Fruit fly (Drosophila melanogaster) whole organism, embryonic: ENCODE measurements around the gene CG3032.

Experiments used
- Adf1 ChIP-seq: fragments of 200-800 bp; sonication (Bioruptor generic); IDR thresholded peaks from 2 replicates; pipeline ENCODE4 v1.3.6; 2022; ENCODE audit warnings: missing biosample characterization, missing genetic modification characterization
- CG10274 ChIP-seq: fragments of 200-800 bp; sonication (Bioruptor generic); optimal IDR thresholded peaks from 3 replicates; lab custom pipeline; 2017; ENCODE audit warnings: missing biosample characterization, mild to moderate bottlenecking, missing genetic modification characterization
- CG10366 ChIP-seq: fragments of 200-800 bp; sonication (Bioruptor generic); IDR thresholded peaks from 2 replicates; pipeline ENCODE4 v1.3.6; 2022; ENCODE audit warnings: missing biosample characterization, missing genetic modification characterization
- CG11695 ChIP-seq: fragments of 200-800 bp; sonication (Bioruptor generic); IDR thresholded peaks from 3 replicates; pipeline ENCODE4 v1.3.6; 2022; ENCODE audit warnings: missing biosample characterization, missing genetic modification characterization
- CG12219 ChIP-seq: fragments of 200-800 bp; sonication (Bioruptor generic); optimal IDR thresholded peaks from 3 replicates; lab custom pipeline; 2018; ENCODE audit warnings: missing biosample characterization, mild to moderate bottlenecking, missing genetic modification characterization
- CG13775 ChIP-seq: fragments of 200-800 bp; sonication (Bioruptor generic); optimal IDR thresholded peaks from 3 replicates; lab custom pipeline; 2017; ENCODE audit warnings: missing biosample characterization, mild to moderate bottlenecking, missing genetic modification characterization
- CG15073 ChIP-seq: fragments of 200-800 bp; sonication (Bioruptor generic); optimal IDR thresholded peaks from 2 replicates; lab custom pipeline; 2016; ENCODE audit warnings: missing biosample characterization, missing genetic modification characterization
- CG1529 ChIP-seq: fragments of 200-800 bp; sonication (Bioruptor generic); optimal IDR thresholded peaks from 3 replicates; lab custom pipeline; 2018; ENCODE audit warnings: missing biosample characterization, missing genetic modification characterization
- CG15696 ChIP-seq: fragments of 200-800 bp; sonication (Bioruptor generic); optimal IDR thresholded peaks from 2 replicates; lab custom pipeline; 2019; ENCODE audit warnings: missing biosample characterization, mild to moderate bottlenecking, missing genetic modification characterization, moderate library complexity
- CG17328 ChIP-seq: fragments of 200-800 bp; sonication (Bioruptor generic); IDR thresholded peaks from 2 replicates; pipeline ENCODE4 v1.3.6; 2022; ENCODE audit warnings: missing biosample characterization, missing genetic modification characterization
- CG17361 ChIP-seq: fragments of 200-800 bp; sonication (Bioruptor generic); IDR thresholded peaks from 3 replicates; pipeline ENCODE4 v1.3.6; 2022; ENCODE audit warnings: missing biosample characterization, missing genetic modification characterization
- CG18764 ChIP-seq: fragments of 200-800 bp; sonication (Bioruptor generic); optimal IDR thresholded peaks from 3 replicates; lab custom pipeline; 2016; ENCODE audit warnings: missing biosample characterization, missing genetic modification characterization
- CG2129 ChIP-seq: fragments of 200-800 bp; sonication (Bioruptor generic); IDR thresholded peaks from 2 replicates; pipeline ENCODE4 v1.3.6; 2022; ENCODE audit warnings: missing biosample characterization, missing genetic modification characterization; ENCODE audit not compliant: partially characterized antibody
- CG2678 ChIP-seq: fragments of 200-800 bp; sonication (Bioruptor generic); optimal IDR thresholded peaks from 3 replicates; lab custom pipeline; 2019; ENCODE audit warnings: missing biosample characterization, mild to moderate bottlenecking, missing genetic modification characterization, moderate library complexity
- CG2712 ChIP-seq: fragments of 200-800 bp; optimal IDR thresholded peaks from 3 replicates; lab custom pipeline; 2019; ENCODE audit warnings: missing biosample characterization, mild to moderate bottlenecking, missing genetic modification characterization, moderate library complexity
- CG2875 ChIP-seq: fragments of 200-800 bp; sonication (Bioruptor generic); optimal IDR thresholded peaks from 2 replicates; lab custom pipeline; 2017; ENCODE audit warnings: missing biosample characterization, mild to moderate bottlenecking, missing genetic modification characterization, missing genetic modification reagents
- CG31365 ChIP-seq: fragments of 200-800 bp; sonication (Bioruptor generic); optimal IDR thresholded peaks from 2 replicates; lab custom pipeline; 2018; ENCODE audit warnings: missing biosample characterization, mild to moderate bottlenecking, missing genetic modification characterization
- CG3281 ChIP-seq: fragments of 200-800 bp; sonication (Bioruptor generic); optimal IDR thresholded peaks from 3 replicates; lab custom pipeline; 2017; ENCODE audit warnings: missing biosample characterization, mild to moderate bottlenecking, missing genetic modification characterization
- CG4328 ChIP-seq: fragments of 200-800 bp; sonication (Bioruptor generic); optimal IDR thresholded peaks from 3 replicates; lab custom pipeline; 2017; ENCODE audit warnings: missing biosample characterization, missing genetic modification reagents, missing genetic modification characterization
- CG43689 ChIP-seq: fragments of 200-800 bp; sonication (Bioruptor generic); IDR thresholded peaks from 2 replicates; pipeline ENCODE4 v1.3.6; 2022; ENCODE audit warnings: missing biosample characterization, missing genetic modification characterization
- CG4730 ChIP-seq: fragments of 200-800 bp; sonication (Bioruptor generic); IDR thresholded peaks from 2 replicates; pipeline ENCODE4 v1.3.6; 2022; ENCODE audit warnings: missing biosample characterization, missing genetic modification characterization
- CG6272 ChIP-seq: fragments of 200-800 bp; sonication (Bioruptor generic); IDR thresholded peaks from 2 replicates; pipeline ENCODE4 v1.3.6; 2022; ENCODE audit warnings: missing biosample characterization, missing genetic modification characterization
- CG6813 ChIP-seq: fragments of 200-800 bp; sonication (Bioruptor generic); optimal IDR thresholded peaks from 2 replicates; lab custom pipeline; 2017; ENCODE audit warnings: missing biosample characterization, missing genetic modification characterization, mild to moderate bottlenecking, moderate library complexity, missing genetic modification reagents
- CoRest ChIP-seq: fragments of 200-800 bp; sonication (Bioruptor generic); optimal IDR thresholded peaks from 3 replicates; lab custom pipeline; 2018; ENCODE audit warnings: missing biosample characterization, mild to moderate bottlenecking, missing genetic modification characterization, moderate library complexity
- D ChIP-seq, 2 experiments: fragments of 200-800 bp in 1 of 2; fragments of >200 bp in 1 of 2; sonication (Bioruptor generic) in 1 of 2; optimal IDR thresholded peaks; 2 replicates in 1 of 2; 3 replicates in 1 of 2; lab custom pipeline; 2017; ENCODE audit warnings: mild to moderate bottlenecking in 1 of 2, missing biosample characterization in 1 of 2, missing genetic modification characterization in 1 of 2, missing genetic modification reagents in 1 of 2
- Myb ChIP-seq: fragments of 200-800 bp; sonication (Bioruptor generic); optimal IDR thresholded peaks from 2 replicates; lab custom pipeline; 2016; ENCODE audit warnings: missing biosample characterization, missing genetic modification characterization
- NfI ChIP-seq: fragments of 200-800 bp; sonication (Bioruptor generic); optimal IDR thresholded peaks from 3 replicates; lab custom pipeline; 2018; ENCODE audit warnings: missing biosample characterization, mild to moderate bottlenecking, missing genetic modification characterization, moderate library complexity
- Oaz ChIP-seq: fragments of 200-800 bp; sonication (Bioruptor generic); IDR thresholded peaks from 2 replicates; pipeline ENCODE4 v1.3.6; 2022; ENCODE audit warnings: missing biosample characterization, missing genetic modification characterization
- Xrp1 ChIP-seq: fragments of 200-800 bp; sonication (Bioruptor generic); IDR thresholded peaks from 2 replicates; pipeline ENCODE4 v1.3.6; 2022; ENCODE audit warnings: missing biosample characterization, missing genetic modification characterization
- al ChIP-seq: fragments of 200-800 bp; sonication (Bioruptor generic); IDR thresholded peaks from 2 replicates; pipeline ENCODE4 v1.3.6; 2022; ENCODE audit warnings: missing biosample characterization, missing genetic modification characterization
- ara ChIP-seq: fragments of 200-800 bp; sonication (Bioruptor generic); IDR thresholded peaks from 2 replicates; pipeline ENCODE4 v1.3.6; 2022; ENCODE audit warnings: missing biosample characterization, missing genetic modification characterization
- disco-r ChIP-seq: fragments of 200-800 bp; sonication (Bioruptor generic); optimal IDR thresholded peaks from 2 replicates; lab custom pipeline; 2016; ENCODE audit warnings: missing biosample characterization, missing genetic modification characterization
- dmrt11E ChIP-seq: fragments of 200-800 bp; sonication (Bioruptor generic); optimal IDR thresholded peaks from 3 replicates; lab custom pipeline; 2018; ENCODE audit warnings: missing biosample characterization, mild to moderate bottlenecking, missing genetic modification characterization, moderate library complexity
- esg ChIP-seq: fragments of 200-800 bp; sonication (Bioruptor generic); conservative IDR thresholded peaks from 2 replicates; pipeline ENCODE4 v1.3.6; 2022; ENCODE audit warnings: missing biosample characterization, missing genetic modification characterization
- eyg ChIP-seq: fragments of 200-800 bp; sonication (Bioruptor generic); optimal IDR thresholded peaks from 3 replicates; lab custom pipeline; 2016; ENCODE audit warnings: missing biosample characterization, missing genetic modification characterization
- fd96Cb ChIP-seq: fragments of 200-800 bp; sonication (Bioruptor generic); optimal IDR thresholded peaks from 2 replicates; lab custom pipeline; 2018; ENCODE audit warnings: missing biosample characterization, mild to moderate bottlenecking, missing genetic modification characterization, moderate library complexity
- gro ChIP-seq: fragments of 200-800 bp; sonication (Bioruptor generic); optimal IDR thresholded peaks from 2 replicates; lab custom pipeline; 2016; ENCODE audit warnings: missing biosample characterization, missing genetic modification characterization
- hb ChIP-seq: fragments of 200-800 bp; sonication (Bioruptor generic); IDR thresholded peaks from 3 replicates; pipeline ENCODE4 v1.3.6; 2022; ENCODE audit warnings: missing biosample characterization, missing genetic modification characterization; ENCODE audit not compliant: partially characterized antibody
- klu ChIP-seq: fragments of 200-800 bp; sonication (Bioruptor generic); IDR thresholded peaks from 2 replicates; pipeline ENCODE4 v1.3.6; 2022; ENCODE audit warnings: missing biosample characterization, missing genetic modification characterization
- lilli ChIP-seq: fragments of 200-800 bp; sonication (Bioruptor generic); optimal IDR thresholded peaks from 3 replicates; lab custom pipeline; 2016; ENCODE audit warnings: missing biosample characterization, missing genetic modification characterization
- lola ChIP-seq, 3 experiments: fragments of >200 bp in 2 of 3; fragments of 200-800 bp in 1 of 3; sonication (Bioruptor generic) in 1 of 3; optimal IDR thresholded peaks; 2 replicates each; lab custom pipeline; 2017 to 2019; ENCODE audit warnings: missing biosample characterization in 3 of 3, missing genetic modification characterization in 3 of 3, mild to moderate bottlenecking in 1 of 3, moderate library complexity in 1 of 3
- pfk ChIP-seq: fragments of 200-800 bp; sonication (Bioruptor generic); optimal IDR thresholded peaks from 2 replicates; lab custom pipeline; 2018; ENCODE audit warnings: missing biosample characterization, mild to moderate bottlenecking, missing genetic modification characterization, moderate library complexity
- pnt ChIP-seq: fragments of 200-800 bp; sonication (Bioruptor generic); optimal IDR thresholded peaks from 3 replicates; lab custom pipeline; 2016; ENCODE audit warnings: missing biosample characterization, missing genetic modification characterization
- prd ChIP-seq, 3 experiments: fragments of >200 bp in 2 of 3; fragments of 200-800 bp in 1 of 3; sonication (Bioruptor generic) in 1 of 3; optimal IDR thresholded peaks in 2 of 3; IDR thresholded peaks in 1 of 3; 2 replicates in 2 of 3; 3 replicates in 1 of 3; pipeline versions ENCODE4 v1.3.6 to Lab custom; 2017 to 2022; ENCODE audit warnings: missing biosample characterization in 1 of 3, missing genetic modification characterization in 1 of 3
- run ChIP-seq: fragments of 200-800 bp; sonication (Bioruptor generic); optimal IDR thresholded peaks from 3 replicates; lab custom pipeline; 2018; ENCODE audit warnings: missing biosample characterization, mild to moderate bottlenecking, missing genetic modification characterization
- seq ChIP-seq: fragments of 200-800 bp; sonication (Bioruptor generic); IDR thresholded peaks from 2 replicates; pipeline ENCODE4 v1.3.6; 2022; ENCODE audit warnings: missing biosample characterization, missing genetic modification characterization
- sqz ChIP-seq: fragments of 200-800 bp; sonication (Bioruptor generic); optimal IDR thresholded peaks from 3 replicates; lab custom pipeline; 2018; ENCODE audit warnings: missing biosample characterization, mild to moderate bottlenecking, missing genetic modification characterization
- vfl ChIP-seq: fragments of 200-800 bp; sonication (Bioruptor generic); optimal IDR thresholded peaks from 2 replicates; lab custom pipeline; 2016; ENCODE audit warnings: missing biosample characterization, missing genetic modification characterization
- zf30C ChIP-seq: fragments of 200-800 bp; sonication (Bioruptor generic); optimal IDR thresholded peaks from 3 replicates; lab custom pipeline; 2018; ENCODE audit warnings: missing biosample characterization, mild to moderate bottlenecking, missing genetic modification characterization
- zfh2 ChIP-seq: fragments of 200-800 bp; sonication (Bioruptor generic); optimal IDR thresholded peaks from 2 replicates; lab custom pipeline; 2016; ENCODE audit warnings: missing biosample characterization, missing genetic modification characterization

CG3032 gene

DNA sequence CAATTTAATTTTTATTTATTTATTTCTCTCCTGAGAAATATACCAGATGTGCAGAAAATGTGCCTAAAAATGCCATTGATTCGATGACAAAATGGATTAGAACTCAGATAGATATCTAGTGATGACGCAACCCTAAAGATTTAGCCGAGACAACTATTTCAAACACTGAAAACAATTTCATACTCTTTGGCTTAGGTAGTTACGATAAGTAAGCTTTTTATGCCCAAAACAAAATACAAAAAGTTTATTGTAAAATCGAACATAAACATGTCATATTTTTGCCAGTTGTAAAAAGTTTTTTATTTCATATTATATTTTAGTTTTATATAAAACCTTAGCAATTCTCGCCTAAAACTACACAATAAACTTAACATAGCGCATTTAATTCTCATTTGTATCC lies 40.3 kb downstream of the CG3032 start, which contains the start of gene CG3040 (continued):
- TF ChIP-seq lola (GFP tag; optimal IDR thresholded peaks at IDR 0.05; lab: Kevin White, UChicago) (no peak), gro (peak; percentile 44), pnt (GFP tag; lab: Kevin White, UChicago) (no peak), Oaz (GFP tag; lab: Robert Waterston, UW) (no peak), zf30C (GFP tag; lab: Kevin White, UChicago) (peak; percentile 96), seq (GFP tag; lab: Robert Waterston, UW) (no peak), ara (GFP tag; lab: Robert Waterston, UW) (no peak), prd (optimal IDR thresholded peaks at IDR 0.05; lab: Kevin White, UChicago) (no peak), prd (GFP tag; IDR thresholded peaks at IDR 0.05; lab: Robert Waterston, UW) (peak; percentile 41; the same call in 1 of the 3 replicates), sqz (GFP tag; lab: Kevin White, UChicago) (peak; percentile 2), D (optimal IDR thresholded peaks at IDR 0.05; lab: Kevin White, UChicago) (no peak), D (GFP tag; optimal IDR thresholded peaks at IDR 0.05; lab: Kevin White, UChicago) (no peak), CG17328 (GFP tag; lab: Robert Waterston, UW) (no peak), Adf1 (GFP tag; lab: Robert Waterston, UW) (no peak), CG1529 (no peak), Myb (GFP tag; lab: Kevin White, UChicago) (peak; percentile 9), CoRest (peak; percentile 43), CG18764 (GFP tag; lab: Kevin White, UChicago) (no peak), CG4730 (GFP tag; lab: Robert Waterston, UW) (no peak), CG6813 (GFP tag; lab: Kevin White, UChicago) (no peak), CG4328 (GFP tag; lab: Kevin White, UChicago) (no peak), CG17361 (peak; percentile 48; the same call in 1 of the 3 replicates), CG6272 (GFP tag; lab: Robert Waterston, UW) (no peak), CG43689 (no peak), hb (no peak), lilli (peak; percentile 52), klu (GFP tag; lab: Robert Waterston, UW) (no peak), CG11695 (GFP tag; lab: Robert Waterston, UW) (peak; percentile 12; the same call in 1 of the 3 replicates), vfl (no peak), Xrp1 (peak; percentile 50), NfI (peak; percentile 28), fd96Cb (tag; lab: Kevin White, UChicago) (peak; percentile 10), al (GFP tag; lab: Robert Waterston, UW) (0 out of 2 replicates have a peak, but pooled peaks have one; percentile 25), CG10366 (GFP tag; lab: Robert Waterston, UW) (peak; percentile 39; the same call in 1 of the 2 replicates), CG2875 (GFP tag; lab: Kevin White, UChicago) (no peak), eyg (GFP tag; lab: Kevin White, UChicago) (no peak), CG10274 (GFP tag; lab: Kevin White, UChicago) (no peak), esg (no peak), disco-r (GFP tag; lab: Kevin White, UChicago) (no peak), CG2712 (tag; lab: Kevin White, UChicago) (peak; percentile 54), dmrt11E (tag; lab: Kevin White, UChicago) (no peak), CG15696 (tag; lab: Kevin White, UChicago) (peak; percentile 17), zfh2 (peak; percentile 40), run (tag; lab: Kevin White, UChicago) (no peak), CG15073 (no peak), CG13775 (peak; percentile 22), CG31365 (tag; lab: Kevin White, UChicago) (no peak), CG2129 (no peak), CG2678 (peak; percentile 39), pfk (GFP tag; lab: Kevin White, UChicago) (no peak), CG3281 (GFP tag; lab: Kevin White, UChicago) (peak; percentile 15), CG12219 (GFP tag; lab: Kevin White, UChicago) (no peak)
